Worm (Caenorhabditis elegans) whole organism, mixed stage, embryonic: ENCODE results near the gene svop-1.

Experiments
- elt-3 ChIP-seq: fragments of 150-350 bp; optimal IDR thresholded peaks from 2 replicates; lab custom pipeline; 2014; ENCODE audit warnings: missing biosample characterization, missing genetic modification characterization
- flh-1 ChIP-seq: fragments of 200-800 bp; sonication (Bioruptor generic); optimal IDR thresholded peaks from 2 replicates; lab custom pipeline; 2018; ENCODE audit warnings: mild to moderate bottlenecking, missing genetic modification characterization, moderate library complexity, missing compliant biosample characterization
- ham-2 ChIP-seq: fragments of 200-800 bp; sonication (Bioruptor generic); optimal IDR thresholded peaks from 2 replicates; lab custom pipeline; 2018; ENCODE audit warnings: mild to moderate bottlenecking, missing genetic modification characterization, missing compliant biosample characterization
- pha-4 ChIP-seq: fragments of 150-350 bp; optimal IDR thresholded peaks from 2 replicates; lab custom pipeline; 2018; ENCODE audit warnings: missing biosample characterization, missing genetic modification reagents, missing genetic modification characterization
- unc-39 ChIP-seq: fragments of 150-350 bp; optimal IDR thresholded peaks from 2 replicates; lab custom pipeline; 2014; ENCODE audit warnings: missing biosample characterization, missing genetic modification characterization
- unc-62 ChIP-seq: fragments of 150-350 bp; optimal IDR thresholded peaks from 2 replicates; lab custom pipeline; 2014; ENCODE audit warnings: missing biosample characterization, missing genetic modification reagents, missing genetic modification characterization

DNA sequence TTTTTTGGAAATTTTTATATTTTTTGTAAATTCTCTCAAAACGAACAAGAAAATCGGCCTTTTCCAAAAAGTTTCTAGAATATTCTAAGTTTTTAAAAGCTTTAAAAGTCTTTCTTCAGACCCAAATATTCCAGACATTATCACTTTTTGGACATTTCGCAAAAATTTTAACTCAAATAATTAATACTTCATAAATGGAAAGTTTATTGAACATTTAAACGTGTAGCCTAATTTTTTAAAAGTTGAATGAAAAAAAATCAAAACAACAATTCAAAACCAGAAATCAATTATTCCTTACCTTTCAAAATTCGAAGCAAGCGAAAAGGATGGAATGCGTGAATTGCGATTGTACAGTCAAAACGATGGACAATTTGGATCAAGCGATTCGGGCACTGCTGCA lies 34.5 kb upstream of the svop-1 start, which contains the start of gene ZK637.15:
- TF ChIP-seq unc-62 (GFP tag; lab: Kevin White, UChicago) (no peak), elt-3 (no peak), flh-1 (GFP tag; lab: Kevin White, UChicago) (no peak), unc-39 (tag; lab: Kevin White, UChicago) (no peak), pha-4 (no peak), ham-2 (GFP tag; lab: Kevin White, UChicago) (no peak)
